Worm (Caenorhabditis elegans) whole organism, young adult: ENCODE measurements around the gene T04A6.3.

Experiments
- B0019.2 ChIP-seq: fragments of 200-800 bp; sonication (Bioruptor generic); conservative IDR thresholded peaks from 2 replicates; pipeline ENCODE4 v1.3.6; 2022; ENCODE audit warnings: missing genetic modification reagents, missing genetic modification characterization, missing compliant biosample characterization
- B0336.3 ChIP-seq: fragments of 200-800 bp; sonication (Bioruptor generic); IDR thresholded peaks from 2 replicates; pipeline ENCODE4 v1.3.6; 2022; ENCODE audit warnings: missing genetic modification characterization, missing compliant biosample characterization
- F22D6.2 ChIP-seq: sonication (generic microtip); optimal IDR thresholded peaks from 2 replicates; lab custom pipeline; 2016; ENCODE audit warnings: mild to moderate bottlenecking, missing genetic modification characterization, missing compliant biosample characterization
- F52B5.7 ChIP-seq: sonication (generic microtip); optimal IDR thresholded peaks from 2 replicates; lab custom pipeline; 2016; ENCODE audit warnings: mild to moderate bottlenecking, missing genetic modification characterization, missing compliant biosample characterization
- K12H6.12 ChIP-seq: fragments of 200-800 bp; sonication (Bioruptor generic); optimal IDR thresholded peaks from 2 replicates; lab custom pipeline; 2018; ENCODE audit warnings: mild to moderate bottlenecking, missing genetic modification characterization, missing compliant biosample characterization
- Y53F4B.3 ChIP-seq: fragments of 200-800 bp; sonication (Bioruptor generic); IDR thresholded peaks from 2 replicates; pipeline ENCODE4 v1.3.6; 2022; ENCODE audit warnings: missing genetic modification reagents, missing genetic modification characterization, missing compliant biosample characterization
- Y56A3A.18 ChIP-seq: fragments of 200-800 bp; sonication (Bioruptor generic); IDR thresholded peaks from 2 replicates; pipeline ENCODE4 v1.3.6; 2022; ENCODE audit warnings: missing genetic modification reagents, missing genetic modification characterization, missing compliant biosample characterization
- Y79H2A.3 ChIP-seq: fragments of 200-800 bp; sonication (Bioruptor generic); conservative IDR thresholded peaks from 2 replicates; pipeline ENCODE4 v1.3.6; 2022; ENCODE audit warnings: missing genetic modification reagents, missing genetic modification characterization, missing compliant biosample characterization
- akir-1 ChIP-seq: fragments of 200-800 bp; sonication (Bioruptor generic); optimal IDR thresholded peaks from 2 replicates; lab custom pipeline; 2018; ENCODE audit warnings: mild to moderate bottlenecking, missing genetic modification characterization, moderate library complexity, missing compliant biosample characterization
- athp-1 ChIP-seq: sonication (generic microtip); optimal IDR thresholded peaks from 2 replicates; lab custom pipeline; 2017; ENCODE audit warnings: mild to moderate bottlenecking, missing genetic modification characterization, missing compliant biosample characterization
- cebp-1 ChIP-seq, 2 experiments: fragments of 200-800 bp in 1 of 2; sonication (Bioruptor generic) in 1 of 2; sonication (generic microtip) in 1 of 2; IDR thresholded peaks in 1 of 2; optimal IDR thresholded peaks in 1 of 2; 2 replicates each; pipeline versions ENCODE4 v1.3.6 to Lab custom; 2017 to 2022; ENCODE audit warnings: missing compliant biosample characterization in 2 of 2, missing genetic modification characterization in 2 of 2, mild to moderate bottlenecking in 1 of 2, missing genetic modification reagents in 1 of 2, moderate library complexity in 1 of 2
- ceh-27 ChIP-seq: fragments of 200-800 bp; sonication (Bioruptor generic); optimal IDR thresholded peaks from 2 replicates; lab custom pipeline; 2018; ENCODE audit warnings: mild to moderate bottlenecking, missing genetic modification characterization, moderate library complexity, missing compliant biosample characterization
- ceh-40 ChIP-seq: fragments of 200-800 bp; sonication (Bioruptor generic); IDR thresholded peaks from 2 replicates; pipeline ENCODE4 v1.3.6; 2022; ENCODE audit warnings: missing genetic modification characterization, missing compliant biosample characterization
- ceh-91 ChIP-seq: fragments of 200-800 bp; sonication (Bioruptor generic); IDR thresholded peaks from 2 replicates; pipeline ENCODE4 v1.3.6; 2022; ENCODE audit warnings: missing genetic modification reagents, missing genetic modification characterization, missing compliant biosample characterization
- chd-7 ChIP-seq: sonication (generic microtip); optimal IDR thresholded peaks from 2 replicates; lab custom pipeline; 2016; ENCODE audit warnings: mild to moderate bottlenecking, missing genetic modification characterization, moderate library complexity, missing compliant biosample characterization
- egrh-3 ChIP-seq: fragments of 200-800 bp; sonication (Bioruptor generic); IDR thresholded peaks from 2 replicates; pipeline ENCODE4 v1.3.6; 2022; ENCODE audit warnings: missing genetic modification reagents, missing genetic modification characterization, missing compliant biosample characterization
- fkh-3 ChIP-seq: sonication (generic microtip); optimal IDR thresholded peaks from 2 replicates; lab custom pipeline; 2016; ENCODE audit warnings: mild to moderate bottlenecking, missing genetic modification characterization, missing compliant biosample characterization
- him-1 ChIP-seq: sonication (generic microtip); optimal IDR thresholded peaks from 2 replicates; lab custom pipeline; 2016; ENCODE audit warnings: missing genotype, missing genetic modification reagents, missing genetic modification characterization, missing compliant biosample characterization
- let-526 ChIP-seq: fragments of 200-800 bp; sonication (Bioruptor generic); IDR thresholded peaks from 2 replicates; pipeline ENCODE4 v1.3.6; 2022; ENCODE audit warnings: missing genetic modification reagents, missing genetic modification characterization, missing compliant biosample characterization
- let-607 ChIP-seq, 2 experiments: fragments of 200-800 bp in 1 of 2; sonication (Bioruptor generic) in 1 of 2; sonication (generic microtip) in 1 of 2; optimal IDR thresholded peaks; 2 replicates each; lab custom pipeline; 2016 to 2018; ENCODE audit warnings: mild to moderate bottlenecking in 2 of 2, missing compliant biosample characterization in 2 of 2, missing genetic modification characterization in 2 of 2, moderate library complexity in 2 of 2, missing genotype in 1 of 2
- lin-26 ChIP-seq: fragments of 200-800 bp; sonication (Bioruptor generic); IDR thresholded peaks from 2 replicates; pipeline ENCODE4 v1.3.6; 2022; ENCODE audit warnings: missing genetic modification reagents, missing genetic modification characterization, missing compliant biosample characterization
- madf-6 ChIP-seq: fragments of 200-800 bp; sonication (Bioruptor generic); IDR thresholded peaks from 2 replicates; pipeline ENCODE4 v1.3.6; 2022; ENCODE audit warnings: missing genetic modification reagents, missing genetic modification characterization, missing compliant biosample characterization
- mcd-1 ChIP-seq: fragments of 200-800 bp; sonication (Bioruptor generic); IDR thresholded peaks from 2 replicates; pipeline ENCODE4 v1.3.6; 2022; ENCODE audit warnings: missing genetic modification reagents, missing genetic modification characterization, missing compliant biosample characterization
- nfyb-1 ChIP-seq: fragments of 200-800 bp; sonication (Bioruptor generic); IDR thresholded peaks from 2 replicates; pipeline ENCODE4 v1.3.6; 2022; ENCODE audit warnings: missing genetic modification reagents, missing genetic modification characterization, missing compliant biosample characterization
- nhr-90 ChIP-seq: sonication (generic microtip); optimal IDR thresholded peaks from 2 replicates; lab custom pipeline; 2016; ENCODE audit warnings: missing genotype, mild to moderate bottlenecking, missing genetic modification characterization, missing compliant biosample characterization
- rcor-1 ChIP-seq: fragments of 200-800 bp; sonication (Bioruptor generic); IDR thresholded peaks from 2 replicates; pipeline ENCODE4 v1.3.6; 2022; ENCODE audit warnings: missing genetic modification reagents, missing genetic modification characterization, missing compliant biosample characterization
- rec-8 ChIP-seq, 2 experiments: sonication (generic microtip); optimal IDR thresholded peaks; 2 replicates each; lab custom pipeline; 2016; ENCODE audit warnings: mild to moderate bottlenecking in 2 of 2, missing genetic modification characterization in 2 of 2, missing genetic modification reagents in 2 of 2, missing genotype in 2 of 2, missing biosample characterization in 1 of 2, missing compliant biosample characterization in 1 of 2, moderate library complexity in 1 of 2
- snpc-4 ChIP-seq, 5 experiments: fragments of 150-350 bp in 1 of 5; sonication (generic microtip) in 4 of 5; optimal IDR thresholded peaks; 2 replicates each; lab custom pipeline; 2014 to 2018; ENCODE audit warnings: missing genetic modification characterization in 5 of 5, missing biosample characterization in 3 of 5, antibody characterized with exemption in 2 of 5, mild to moderate bottlenecking in 2 of 5, missing compliant biosample characterization in 2 of 5, missing genotype in 2 of 5, moderate library complexity in 2 of 5, missing genetic modification reagents in 1 of 5
- somi-1 ChIP-seq: fragments of 200-800 bp; sonication (Bioruptor generic); optimal IDR thresholded peaks from 2 replicates; lab custom pipeline; 2018; ENCODE audit warnings: mild to moderate bottlenecking, missing genetic modification characterization, missing compliant biosample characterization
- tlf-1 ChIP-seq: fragments of 200-800 bp; sonication (Bioruptor generic); optimal IDR thresholded peaks from 2 replicates; lab custom pipeline; 2018; ENCODE audit warnings: mild to moderate bottlenecking, missing genetic modification characterization, missing compliant biosample characterization
- ztf-18 ChIP-seq: sonication (generic microtip); optimal IDR thresholded peaks from 2 replicates; lab custom pipeline; 2016; ENCODE audit warnings: missing genotype, mild to moderate bottlenecking, missing genetic modification characterization, missing compliant biosample characterization
- ztf-22 ChIP-seq: fragments of 200-800 bp; sonication (Bioruptor generic); optimal IDR thresholded peaks from 2 replicates; lab custom pipeline; 2018; ENCODE audit warnings: mild to moderate bottlenecking, missing genetic modification characterization, moderate library complexity, missing compliant biosample characterization
- ztf-26 ChIP-seq: sonication (generic microtip); optimal IDR thresholded peaks from 2 replicates; lab custom pipeline; 2017; ENCODE audit warnings: missing genetic modification characterization, missing compliant biosample characterization

The T04A6.3 gene

ce11 chrIII:7570083-7570695, 37.9 kb downstream of the T04A6.3 start, which contains the start of gene R13A5.7 (continued):
- TF ChIP-seq F52B5.7 (tag; lab: Kevin White, UChicago), result peak; percentile 6
- TF ChIP-seq Y53F4B.3, result no peak
- TF ChIP-seq ceh-91, result no peak
- no peak for TF ChIP-seq ztf-22 (GFP tag; lab: Kevin White, UChicago)
- TF ChIP-seq fkh-3 (tag; lab: Kevin White, UChicago), result no peak
- peak; percentile 12 for TF ChIP-seq athp-1 (tag; lab: Kevin White, UChicago)
- TF ChIP-seq somi-1, result peak; percentile 25
- no peak for TF ChIP-seq cebp-1 (GFP tag; IDR thresholded peaks at IDR 0.05; lab: Robert Waterston, UW)
- peak; percentile 81 for TF ChIP-seq cebp-1 (tag; optimal IDR thresholded peaks at IDR 0.05; lab: Kevin White, UChicago)
- TF ChIP-seq B0336.3 (GFP tag; lab: Robert Waterston, UW), result no peak; the same call in 1 of the 2 replicates
- TF ChIP-seq snpc-4 (GFP tag; optimal IDR thresholded peaks at IDR 0.05; lab: Kevin White, UChicago), result no peak
- peak in 3 of 4 experiments; percentile 6 to 68 (median 59) for TF ChIP-seq snpc-4 (tag; optimal IDR thresholded peaks at IDR 0.05; lab: Kevin White, UChicago)
- TF ChIP-seq rcor-1, result 0 out of 2 replicates have a peak, but pooled peaks have one; percentile 27
- TF ChIP-seq madf-6 (GFP tag; lab: Robert Waterston, UW), result 0 out of 2 replicates have a peak, but pooled peaks have one; percentile 26
- no peak for TF ChIP-seq Y56A3A.18 (GFP tag; lab: Robert Waterston, UW)
- TF ChIP-seq B0019.2 (GFP tag; lab: Robert Waterston, UW), result no peak
- TF ChIP-seq nhr-90 (tag; lab: Kevin White, UChicago), result peak; percentile 36
- peak; percentile 42; the same call in 1 of the 2 replicates for TF ChIP-seq egrh-3 (GFP tag; lab: Robert Waterston, UW)
- peak; percentile 57 for TF ChIP-seq ztf-18 (tag; lab: Kevin White, UChicago)
- peak; percentile 80 for TF ChIP-seq ceh-27 (GFP tag; lab: Kevin White, UChicago)
- TF ChIP-seq chd-7 (tag; lab: Kevin White, UChicago), result peak; percentile 69

- TF ChIP-seq ceh-40 (no peak), akir-1 (GFP tag; lab: Kevin White, UChicago) (no peak), him-1 (no peak), F22D6.2 (tag; lab: Kevin White, UChicago) (no peak)
- TF ChIP-seq, all 124 proteins: peak for 0
Measured at ce11 chrIII:7566098-7566497, 42.0 kb downstream of the T04A6.3 start, which contains the start of gene ttr-32. Gene ttr-32, plus strand, starts transcription at chrIII:7566411.

- no peak for TF ChIP-seq lin-26 (GFP tag; lab: Robert Waterston, UW)
- no peak for TF ChIP-seq let-526 (GFP tag; lab: Robert Waterston, UW)
- TF ChIP-seq ztf-26 (tag; lab: Kevin White, UChicago), result no peak
- no peak for TF ChIP-seq ceh-27 (GFP tag; lab: Kevin White, UChicago)
- TF ChIP-seq somi-1, result no peak
- no peak for TF ChIP-seq let-607 (tag; optimal IDR thresholded peaks at IDR 0.05; lab: Kevin White, UChicago)
- no peak for TF ChIP-seq nfyb-1 (GFP tag; lab: Robert Waterston, UW)
- no peak for TF ChIP-seq tlf-1
- no peak for TF ChIP-seq madf-6 (GFP tag; lab: Robert Waterston, UW)
- no peak for TF ChIP-seq rec-8 (tag; optimal IDR thresholded peaks at IDR 0.05; lab: Kevin White, UChicago)
- TF ChIP-seq Y79H2A.3 (GFP tag; lab: Robert Waterston, UW), result no peak
- TF ChIP-seq mcd-1, result no peak
- TF ChIP-seq K12H6.12, result no peak
- TF ChIP-seq, all 124 proteins: peak for 0
Measured at ce11 chrIII:7565247-7565646, 42.9 kb downstream of the T04A6.3 start, which contains the start of gene ttr-8. Gene ttr-8, minus strand, starts transcription at chrIII:7565347.
